Fruit fly (Drosophila melanogaster): ENCODE results near the gene Nmdmc.

DNA sequence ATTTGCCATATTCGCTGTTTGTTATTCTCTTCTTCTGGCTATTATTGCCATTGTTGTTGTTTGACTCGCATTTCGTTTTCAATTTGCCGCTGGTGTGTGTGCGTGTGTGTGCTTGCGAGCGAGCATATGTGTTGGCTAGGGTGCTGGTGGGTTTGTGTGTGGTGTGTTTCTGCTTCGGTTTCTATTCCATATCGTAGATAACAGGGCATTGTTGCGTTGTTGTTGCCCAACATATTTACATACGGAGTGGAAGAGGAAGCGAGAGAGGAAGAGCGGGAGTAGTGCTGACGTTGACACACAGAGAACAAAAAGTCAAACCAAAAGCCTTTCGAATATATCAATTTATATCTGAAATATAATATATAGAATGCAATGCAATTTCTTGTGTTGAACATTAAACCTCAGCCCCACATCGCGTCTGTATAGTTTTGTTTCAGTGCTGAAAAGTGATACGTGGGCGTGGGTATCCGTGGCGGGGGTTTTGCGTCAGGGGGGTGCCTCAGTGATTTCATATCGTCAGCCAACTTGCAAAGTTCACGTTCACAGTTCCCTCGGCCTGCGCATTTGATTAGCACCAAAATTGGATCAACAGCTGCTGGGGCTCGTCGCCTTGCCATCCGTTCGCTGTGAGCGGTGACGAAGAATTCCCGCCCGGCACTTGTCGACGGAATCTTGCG is 4.2 kb upstream of the Nmdmc start:
- TF ChIP-seq Hr38 (GFP tag; optimal IDR thresholded peaks at IDR 0.05), result no peak
- peak; percentile 3 for TF ChIP-seq cyc (GFP tag; optimal IDR thresholded peaks at IDR 0.05)
- peak; percentile 48 for TF ChIP-seq Hr4 (GFP tag; optimal IDR thresholded peaks at IDR 0.05)
- TF ChIP-seq Lpt (GFP tag; optimal IDR thresholded peaks at IDR 0.05), result peak; percentile 52
- TF ChIP-seq CG8319 (GFP tag; optimal IDR thresholded peaks at IDR 0.05), result no peak
- peak; percentile 12 for TF ChIP-seq vri (GFP tag; optimal IDR thresholded peaks at IDR 0.05)
- no peak for TF ChIP-seq Gug (GFP tag; IDR thresholded peaks at IDR 0.05)
- no peak for TF ChIP-seq CG15336 (GFP tag; IDR thresholded peaks at IDR 0.05)
- no peak for TF ChIP-seq Blimp-1 (GFP tag; optimal IDR thresholded peaks at IDR 0.05)
- TF ChIP-seq CG16779 (tag; optimal IDR thresholded peaks at IDR 0.05), result no peak
- TF ChIP-seq Sox14 (GFP tag; optimal IDR thresholded peaks at IDR 0.05), result no peak
- TF ChIP-seq esn (GFP tag; optimal IDR thresholded peaks at IDR 0.05), result no peak
- peak; percentile 75 for TF ChIP-seq CG32006 (GFP tag; optimal IDR thresholded peaks at IDR 0.05)

Measured in whole organism, prepupa.